Worm (Caenorhabditis elegans) whole organism, L4 larva: ENCODE measurements around the gene W06H8.6.
A peak's percentile ranks its signal among the peaks of the same experiment; 100 is the strongest.

ENCODE experiments used
- D1046.2 ChIP-seq: fragments of 200-800 bp; sonication (Bioruptor generic); IDR thresholded peaks from 2 replicates; pipeline ENCODE4 v1.3.6; 2022; ENCODE audit warnings: missing genetic modification characterization, missing compliant biosample characterization
- F37D6.2 ChIP-seq: sonication (generic microtip); optimal IDR thresholded peaks from 2 replicates; lab custom pipeline; 2016; ENCODE audit warnings: mild to moderate bottlenecking, missing genetic modification characterization, missing compliant biosample characterization
- R02D3.7 ChIP-seq: fragments of 150-350 bp; sonication (generic microtip); optimal IDR thresholded peaks from 3 replicates; lab custom pipeline; 2014; ENCODE audit warnings: missing biosample characterization, missing genetic modification characterization
- T20F7.1 ChIP-seq: fragments of 200-800 bp; sonication (Bioruptor generic); optimal IDR thresholded peaks from 2 replicates; lab custom pipeline; 2018; ENCODE audit warnings: mild to moderate bottlenecking, missing genetic modification characterization, missing compliant biosample characterization
- T26A8.4 ChIP-seq: fragments of 200-800 bp; sonication (Bioruptor generic); IDR thresholded peaks from 2 replicates; pipeline ENCODE4 v1.3.6; 2022; ENCODE audit warnings: missing genetic modification characterization, missing compliant biosample characterization
- Y75B8A.6 ChIP-seq: fragments of 200-800 bp; sonication (Bioruptor generic); IDR thresholded peaks from 2 replicates; pipeline ENCODE4 v1.3.6; 2022; ENCODE audit warnings: missing genetic modification reagents, missing genetic modification characterization, missing compliant biosample characterization
- ZK546.5 ChIP-seq, 2 experiments: sonication (generic microtip); optimal IDR thresholded peaks; 2 replicates each; lab custom pipeline; 2017; ENCODE audit warnings: missing biosample characterization in 2 of 2, missing genetic modification characterization in 2 of 2
- ama-1 ChIP-seq: fragments of 150-350 bp; optimal IDR thresholded peaks from 2 replicates; lab custom pipeline; 2014; ENCODE audit warnings: inconsistent platforms, mixed read lengths
- ceh-20 ChIP-seq: fragments of 200-800 bp; sonication (Bioruptor generic); IDR thresholded peaks from 2 replicates; pipeline ENCODE4 v1.3.6; 2022; ENCODE audit warnings: missing genetic modification reagents, missing genetic modification characterization, missing compliant biosample characterization
- ceh-32 ChIP-seq: sonication (generic microtip); optimal IDR thresholded peaks from 2 replicates; lab custom pipeline; 2016; ENCODE audit warnings: mild to moderate bottlenecking, missing genetic modification characterization, missing compliant biosample characterization; ENCODE audit not compliant: poor library complexity
- ceh-44 ChIP-seq: fragments of 200-800 bp; sonication (Bioruptor generic); IDR thresholded peaks from 2 replicates; pipeline ENCODE4 v1.3.6; 2022; ENCODE audit warnings: missing genetic modification reagents, missing genetic modification characterization, missing compliant biosample characterization
- ceh-82 ChIP-seq: sonication (generic microtip); optimal IDR thresholded peaks from 2 replicates; lab custom pipeline; 2017; ENCODE audit warnings: missing biosample characterization, missing genetic modification characterization
- ces-1 ChIP-seq: fragments of 150-350 bp; sonication (generic microtip); optimal IDR thresholded peaks from 4 replicates; lab custom pipeline; 2014; ENCODE audit warnings: missing biosample characterization, missing genetic modification reagents, missing genetic modification characterization
- cey-2 ChIP-seq: sonication (generic microtip); optimal IDR thresholded peaks from 3 replicates; lab custom pipeline; 2017; ENCODE audit warnings: missing genetic modification characterization, mild to moderate bottlenecking, missing compliant biosample characterization, antibody characterized with exemption, borderline replicate concordance; ENCODE audit not compliant: insufficient read depth
- ctbp-1 ChIP-seq: fragments of 200-800 bp; sonication (Bioruptor generic); IDR thresholded peaks from 2 replicates; pipeline ENCODE4 v1.3.6; 2022; ENCODE audit warnings: missing genetic modification reagents, missing genetic modification characterization, missing compliant biosample characterization
- daf-19 ChIP-seq: fragments of 200-800 bp; sonication (Bioruptor generic); conservative IDR thresholded peaks from 2 replicates; pipeline ENCODE4 v1.3.6; 2022; ENCODE audit warnings: missing genetic modification characterization, missing compliant biosample characterization
- daf-8 ChIP-seq: fragments of 200-800 bp; sonication (Bioruptor generic); IDR thresholded peaks from 2 replicates; pipeline ENCODE4 v1.3.6; 2022; ENCODE audit warnings: missing genetic modification characterization, missing compliant biosample characterization
- dpl-1 ChIP-seq: fragments of 150-350 bp; optimal IDR thresholded peaks from 2 replicates; lab custom pipeline; 2014; ENCODE audit warnings: missing biosample characterization, missing genetic modification reagents, missing genetic modification characterization
- dve-1 ChIP-seq: sonication (generic microtip); optimal IDR thresholded peaks from 2 replicates; lab custom pipeline; 2017; ENCODE audit warnings: antibody characterized with exemption, mild to moderate bottlenecking, missing genetic modification characterization, missing compliant biosample characterization; ENCODE audit not compliant: insufficient read depth
- hif-1 ChIP-seq, 2 experiments: sonication (generic microtip); optimal IDR thresholded peaks; 2 replicates each; lab custom pipeline; 2016 to 2017; ENCODE audit warnings: missing compliant biosample characterization in 2 of 2, missing genetic modification characterization in 2 of 2, missing genetic modification reagents in 2 of 2, missing genotype in 2 of 2, mild to moderate bottlenecking in 1 of 2
- hlh-30 ChIP-seq: sonication (generic microtip); optimal IDR thresholded peaks from 2 replicates; lab custom pipeline; 2017; ENCODE audit warnings: antibody characterized with exemption, mild to moderate bottlenecking, missing genetic modification characterization, missing compliant biosample characterization; ENCODE audit not compliant: insufficient read depth
- lin-1 ChIP-seq: fragments of 200-800 bp; sonication (Bioruptor generic); IDR thresholded peaks from 2 replicates; pipeline ENCODE4 v1.3.6; 2022; ENCODE audit warnings: missing genetic modification reagents, missing genetic modification characterization, missing compliant biosample characterization
- lin-13 ChIP-seq: fragments of 150-350 bp; optimal IDR thresholded peaks from 2 replicates; lab custom pipeline; 2014; ENCODE audit warnings: missing biosample characterization, missing genetic modification reagents, missing genetic modification characterization
- lin-15B ChIP-seq: fragments of 150-350 bp; sonication (generic microtip); optimal IDR thresholded peaks from 3 replicates; lab custom pipeline; 2014; ENCODE audit warnings: missing biosample characterization, missing genetic modification characterization
- lin-38 ChIP-seq: fragments of 200-800 bp; sonication (Bioruptor generic); IDR thresholded peaks from 2 replicates; pipeline ENCODE4 v1.3.6; 2022; ENCODE audit warnings: missing genetic modification reagents, missing genetic modification characterization, missing compliant biosample characterization
- lin-39 ChIP-seq: fragments of 150-350 bp; optimal IDR thresholded peaks from 2 replicates; lab custom pipeline; 2014; ENCODE audit warnings: missing biosample characterization, missing genetic modification reagents, missing genetic modification characterization
- lsy-2 ChIP-seq, 2 experiments: fragments of 150-350 bp in 1 of 2; sonication (generic microtip) in 1 of 2; optimal IDR thresholded peaks; 2 replicates each; lab custom pipeline; 2014 to 2017; ENCODE audit warnings: missing biosample characterization in 2 of 2, missing genetic modification characterization in 2 of 2
- madf-5 ChIP-seq, 2 experiments: fragments of 200-800 bp; sonication (Bioruptor generic); IDR thresholded peaks; 2 replicates each; pipeline ENCODE4 v1.3.6; 2022; ENCODE audit warnings: missing compliant biosample characterization in 2 of 2, missing genetic modification characterization in 2 of 2
- madf-9 ChIP-seq: fragments of 200-800 bp; sonication (Bioruptor generic); conservative IDR thresholded peaks from 2 replicates; pipeline ENCODE4 v1.3.6; 2022; ENCODE audit warnings: missing genetic modification reagents, missing genetic modification characterization, missing compliant biosample characterization
- mep-1 ChIP-seq: fragments of 150-350 bp; sonication (generic microtip); optimal IDR thresholded peaks from 3 replicates; lab custom pipeline; 2014; ENCODE audit warnings: missing biosample characterization, missing genetic modification characterization
- mes-2 ChIP-seq: sonication (generic microtip); optimal IDR thresholded peaks from 2 replicates; lab custom pipeline; 2016; ENCODE audit warnings: missing genotype, mild to moderate bottlenecking, missing genetic modification characterization, missing compliant biosample characterization; ENCODE audit not compliant: poor library complexity, severe bottlenecking
- mxl-2 ChIP-seq: fragments of 200-800 bp; sonication (Bioruptor generic); conservative IDR thresholded peaks from 2 replicates; pipeline ENCODE4 v1.3.6; 2022; ENCODE audit warnings: missing genetic modification reagents, missing genetic modification characterization, missing compliant biosample characterization
- mxl-3 ChIP-seq: fragments of 200-800 bp; sonication (Bioruptor generic); optimal IDR thresholded peaks from 2 replicates; lab custom pipeline; 2018; ENCODE audit warnings: mild to moderate bottlenecking, missing genetic modification characterization, missing compliant biosample characterization
- nhr-10 ChIP-seq: fragments of 150-350 bp; optimal IDR thresholded peaks from 2 replicates; lab custom pipeline; 2014; ENCODE audit warnings: missing biosample characterization, missing genetic modification characterization
- nhr-102 ChIP-seq: sonication (generic microtip); optimal IDR thresholded peaks from 2 replicates; lab custom pipeline; 2016; ENCODE audit warnings: mild to moderate bottlenecking, missing genetic modification characterization, moderate library complexity, missing compliant biosample characterization
- nhr-41 ChIP-seq: fragments of 200-800 bp; sonication (Bioruptor generic); IDR thresholded peaks from 2 replicates; pipeline ENCODE4 v1.3.6; 2022; ENCODE audit warnings: missing genetic modification reagents, missing genetic modification characterization, missing compliant biosample characterization
- nhr-42 ChIP-seq: fragments of 200-800 bp; sonication (Bioruptor generic); IDR thresholded peaks from 2 replicates; pipeline ENCODE4 v1.3.6; 2022; ENCODE audit warnings: missing genetic modification characterization, missing compliant biosample characterization
- nhr-48 ChIP-seq: sonication (generic microtip); optimal IDR thresholded peaks from 2 replicates; lab custom pipeline; 2016; ENCODE audit warnings: mild to moderate bottlenecking, missing genetic modification characterization, missing compliant biosample characterization
- nhr-77 ChIP-seq: fragments of 150-350 bp; optimal IDR thresholded peaks from 2 replicates; lab custom pipeline; 2014; ENCODE audit warnings: missing biosample characterization, missing genetic modification characterization
- php-3 ChIP-seq: fragments of 200-800 bp; sonication (Bioruptor generic); IDR thresholded peaks from 2 replicates; pipeline ENCODE4 v1.3.6; 2022; ENCODE audit warnings: missing genetic modification reagents, missing genetic modification characterization, missing compliant biosample characterization
- pqm-1 ChIP-seq: sonication (generic microtip); optimal IDR thresholded peaks from 2 replicates; lab custom pipeline; 2017; ENCODE audit warnings: missing biosample characterization, missing genetic modification characterization
- rbr-2 ChIP-seq: sonication (generic microtip); optimal IDR thresholded peaks from 2 replicates; lab custom pipeline; 2016; ENCODE audit warnings: missing genotype, missing genetic modification characterization, missing compliant biosample characterization
- snpc-1.2 ChIP-seq: fragments of 200-800 bp; sonication (Bioruptor generic); IDR thresholded peaks from 2 replicates; pipeline ENCODE4 v1.3.6; 2022; ENCODE audit warnings: missing genetic modification reagents, missing genetic modification characterization, missing compliant biosample characterization
- spr-3 ChIP-seq: fragments of 200-800 bp; sonication (Bioruptor generic); optimal IDR thresholded peaks from 2 replicates; lab custom pipeline; 2018; ENCODE audit warnings: mild to moderate bottlenecking, missing genetic modification characterization, missing compliant biosample characterization
- tag-97 ChIP-seq: fragments of 200-800 bp; sonication (Bioruptor generic); IDR thresholded peaks from 2 replicates; pipeline ENCODE4 v1.3.6; 2022; ENCODE audit warnings: missing genetic modification characterization, missing compliant biosample characterization
- unc-62 ChIP-seq, 3 experiments: fragments of 150-350 bp in 1 of 3; sonication (generic microtip); optimal IDR thresholded peaks in 2 of 3; peaks in 1 of 3; 1 replicate in 1 of 3; 2 replicates in 2 of 3; lab custom pipeline; 2014 to 2017; ENCODE audit warnings: missing biosample characterization in 3 of 3, missing genetic modification characterization in 3 of 3, missing genetic modification reagents in 3 of 3, missing genotype in 1 of 3
- zag-1 ChIP-seq: fragments of 150-350 bp; optimal IDR thresholded peaks from 2 replicates; lab custom pipeline; 2014; ENCODE audit warnings: missing biosample characterization, missing genetic modification characterization
- zfp-3 ChIP-seq: fragments of 200-800 bp; sonication (Bioruptor generic); conservative IDR thresholded peaks from 2 replicates; pipeline ENCODE4 v1.3.6; 2022; ENCODE audit warnings: missing genetic modification reagents, missing genetic modification characterization, missing compliant biosample characterization
- zip-11 ChIP-seq: fragments of 200-800 bp; sonication (Bioruptor generic); IDR thresholded peaks from 2 replicates; pipeline ENCODE4 v1.3.6; 2022; ENCODE audit warnings: missing genetic modification characterization, missing compliant biosample characterization

The W06H8.6 gene

ce11 chrV:6229457-6229949, 2.7 kb upstream of the W06H8.6 start (continued):
- TF ChIP-seq ceh-32 (tag; lab: Kevin White, UChicago) (no peak), T20F7.1 (peak; percentile 25), nhr-48 (tag; lab: Kevin White, UChicago) (peak; percentile 96), tag-97 (GFP tag; lab: Robert Waterston, UW) (no peak), hif-1 (tag; optimal IDR thresholded peaks at IDR 0.05; lab: Kevin White, UChicago) (peak; percentile 69 to 95), R02D3.7 (no peak), zag-1 (tag; lab: Kevin White, UChicago) (no peak), lsy-2 (tag; optimal IDR thresholded peaks at IDR 0.05; lab: Kevin White, UChicago) (peak; percentile 67 to 80), mxl-3 (peak; percentile 65), D1046.2 (GFP tag; lab: Robert Waterston, UW) (no peak), ama-1 (lab: Kevin White, UChicago) (peak; percentile 36), zip-11 (GFP tag; lab: Robert Waterston, UW) (no peak), nhr-41 (GFP tag; lab: Robert Waterston, UW) (no peak), rbr-2 (tag; lab: Kevin White, UChicago) (peak; percentile 0), F37D6.2 (tag; lab: Kevin White, UChicago) (no peak), daf-8 (GFP tag; lab: Robert Waterston, UW) (no peak), ces-1 (GFP tag; lab: Kevin White, UChicago) (no peak), nhr-102 (peak; percentile 87), php-3 (GFP tag; lab: Robert Waterston, UW) (peak; percentile 62; the same call in 1 of the 2 replicates), nhr-10 (tag; lab: Kevin White, UChicago) (peak; percentile 66), ctbp-1 (GFP tag; lab: Robert Waterston, UW) (peak; percentile 71), madf-9 (GFP tag; lab: Robert Waterston, UW) (0 out of 2 replicates have a peak, but pooled peaks have one; percentile 2), dpl-1 (GFP tag; lab: Kevin White, UChicago) (peak; percentile 33), dve-1 (tag; lab: Kevin White, UChicago) (peak; percentile 96), hlh-30 (peak; percentile 90), ZK546.5 (tag; optimal IDR thresholded peaks at IDR 0.05; lab: Kevin White, UChicago) (no peak), lin-13 (GFP tag; lab: Kevin White, UChicago) (no peak), mes-2 (peak; percentile 28), nhr-77 (peak; percentile 59), Y75B8A.6 (GFP tag; lab: Robert Waterston, UW) (peak; percentile 4; the same call in 1 of the 2 replicates), ceh-82 (tag; lab: Kevin White, UChicago) (no peak), ceh-44 (GFP tag; lab: Robert Waterston, UW) (no peak), lin-1 (GFP tag; lab: Robert Waterston, UW) (peak; percentile 79; the same call in 1 of the 2 replicates), lin-15B (tag; lab: Kevin White, UChicago) (no peak), mxl-2 (GFP tag; lab: Robert Waterston, UW) (no peak), spr-3 (GFP tag; lab: Kevin White, UChicago) (no peak), nhr-42 (GFP tag; lab: Robert Waterston, UW) (0 out of 2 replicates have a peak, but pooled peaks have one; percentile 27), unc-62 (GFP tag; optimal IDR thresholded peaks at IDR 0.05 in 1 of 2; lab: Kevin White, UChicago) (peak in 1 of 2 experiments; percentile 3), unc-62 (tag; optimal IDR thresholded peaks at IDR 0.05; lab: Kevin White, UChicago) (no peak), ceh-20 (GFP tag; lab: Robert Waterston, UW) (peak; percentile 54; the same call in 1 of the 2 replicates), pqm-1 (tag; lab: Kevin White, UChicago) (peak; percentile 84), daf-19 (GFP tag; lab: Robert Waterston, UW) (no peak), lin-38 (no peak), cey-2 (tag; lab: Kevin White, UChicago) (no peak), mep-1 (tag; lab: Kevin White, UChicago) (peak; percentile 82), zfp-3 (GFP tag; lab: Robert Waterston, UW) (peak; percentile 38; the same call in 1 of the 2 replicates), T26A8.4 (no peak; the same call in 1 of the 2 replicates), lin-39 (tag; lab: Kevin White, UChicago) (no peak), madf-5 (GFP tag; IDR thresholded peaks at IDR 0.05; lab: Robert Waterston, UW) (no peak), snpc-1.2 (GFP tag; lab: Robert Waterston, UW) (no peak)
